Fruit fly (Drosophila melanogaster) whole organism: ENCODE measurements around the gene Jhbp6.

Experiments
- Dll ChIP-seq: fragments of >200 bp; optimal IDR thresholded peaks from 2 replicates; lab custom pipeline; 2017
- pan ChIP-seq: fragments of >200 bp; optimal IDR thresholded peaks from 2 replicates; lab custom pipeline; 2017
- psq ChIP-seq: fragments of >200 bp; optimal IDR thresholded peaks from 2 replicates; lab custom pipeline; 2017
- usp ChIP-seq: fragments of >200 bp; optimal IDR thresholded peaks from 2 replicates; lab custom pipeline; 2017; ENCODE audit warnings: missing biosample characterization, missing genetic modification characterization, mixed read lengths

- no peak for TF ChIP-seq usp (GFP tag; lab: Kevin White, UChicago)
- no peak for TF ChIP-seq pan (lab: Kevin White, UChicago)
- TF ChIP-seq Dll = no peak
- TF ChIP-seq psq (lab: Kevin White, UChicago) = no peak
Measured at dm6 chr3L:22711855-22712254, 42.1 kb downstream of the Jhbp6 start, which contains the start of gene CG11370.
